Worm (Caenorhabditis elegans): ENCODE data around the gene Y39B6A.43.
A peak's percentile ranks its signal among the peaks of the same experiment; 100 is the strongest.

Y39B6A.43 gene

DNA sequence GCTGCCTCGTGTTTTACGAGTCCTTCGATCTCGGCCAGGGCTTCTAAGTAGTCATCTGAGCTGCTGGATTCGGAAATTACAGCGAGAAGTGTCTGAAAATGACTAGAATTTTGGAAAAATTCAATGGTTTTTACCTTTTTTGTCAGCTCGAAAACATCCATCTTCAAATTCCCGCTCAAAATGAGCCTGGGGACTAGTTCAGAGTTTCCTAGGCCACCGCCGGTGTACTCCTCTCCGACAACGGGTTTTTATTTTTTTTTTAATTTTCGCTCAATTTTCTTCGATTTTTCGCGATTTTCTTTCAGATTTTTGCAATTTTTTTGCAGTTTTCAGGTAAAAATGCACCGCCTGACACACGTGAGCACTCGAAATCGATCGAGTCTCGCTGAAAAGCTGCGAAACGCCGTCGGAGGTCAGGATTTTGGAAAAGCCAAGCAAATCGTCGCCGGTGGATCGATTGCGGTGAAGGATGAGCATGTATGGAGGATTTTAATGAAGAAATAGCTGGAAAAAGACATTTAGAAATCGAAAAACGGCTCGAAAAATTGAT is 13.4 kb upstream of the Y39B6A.43 start, which contains the start of the genes mrps-35 and sws-1 (continued):
- TF ChIP-seq spr-1 (tag; optimal IDR thresholded peaks at IDR 0.05): no peak
- no peak for TF ChIP-seq daf-12 (tag; optimal IDR thresholded peaks at IDR 0.05)

- TF ChIP-seq F26F4.8 (GFP tag; conservative IDR thresholded peaks at IDR 0.05) (0 out of 2 replicates have a peak, but pooled peaks have one; percentile 36), tra-1 (GFP tag; IDR thresholded peaks at IDR 0.05) (0 out of 2 replicates have a peak, but pooled peaks have one; percentile 38), mxl-2 (GFP tag; conservative IDR thresholded peaks at IDR 0.05) (0 out of 2 replicates have a peak, but pooled peaks have one; percentile 7)
These were observed 12.5 kb upstream of the Y39B6A.43 start for ce11 chrV:18980091-18980490.

DNA sequence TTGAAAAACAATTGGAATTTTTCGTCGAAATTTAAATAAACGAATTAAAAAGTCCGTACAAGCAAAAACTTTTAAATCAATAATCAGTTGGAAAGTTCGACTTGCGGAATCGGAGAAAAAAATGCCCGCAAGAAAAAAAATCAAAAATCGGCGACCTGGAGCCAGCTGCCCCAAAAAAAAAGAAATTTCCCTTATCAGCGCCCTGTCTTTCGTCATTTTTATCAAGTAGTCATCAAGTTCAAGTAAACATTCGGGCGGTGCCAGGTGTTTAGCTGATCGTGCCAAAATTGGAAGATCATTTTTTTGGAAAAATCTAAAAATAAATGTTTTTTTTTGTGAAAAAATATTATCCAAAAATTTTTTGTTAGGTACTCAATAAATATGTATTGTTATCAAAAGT is 10.7 kb upstream of the Y39B6A.43 start:
- no peak for TF ChIP-seq duxl-1 (tag; optimal IDR thresholded peaks at IDR 0.05; ENCODE audit: poor library complexity)
- peak; percentile 45; the same call in 1 of the 2 replicates for TF ChIP-seq dmd-6 (GFP tag; IDR thresholded peaks at IDR 0.05)
- TF ChIP-seq dve-1 (tag; optimal IDR thresholded peaks at IDR 0.05; ENCODE audit: insufficient read depth): peak; percentile 25
- TF ChIP-seq pqm-1 (tag; optimal IDR thresholded peaks at IDR 0.05): peak; percentile 45
- peak; percentile 0 for TF ChIP-seq nhr-28 (tag; optimal IDR thresholded peaks at IDR 0.05)
- no peak for TF ChIP-seq ZK337.2 (GFP tag; IDR thresholded peaks at IDR 0.05)
- TF ChIP-seq daf-16 (GFP tag; optimal IDR thresholded peaks at IDR 0.05): no peak
- peak; percentile 65 for TF ChIP-seq daf-16 (tag; optimal IDR thresholded peaks at IDR 0.05)
- no peak for TF ChIP-seq hmg-1.1 (GFP tag; IDR thresholded peaks at IDR 0.05)
- TF ChIP-seq hlh-11 (tag; optimal IDR thresholded peaks at IDR 0.05): peak; percentile 28

DNA sequence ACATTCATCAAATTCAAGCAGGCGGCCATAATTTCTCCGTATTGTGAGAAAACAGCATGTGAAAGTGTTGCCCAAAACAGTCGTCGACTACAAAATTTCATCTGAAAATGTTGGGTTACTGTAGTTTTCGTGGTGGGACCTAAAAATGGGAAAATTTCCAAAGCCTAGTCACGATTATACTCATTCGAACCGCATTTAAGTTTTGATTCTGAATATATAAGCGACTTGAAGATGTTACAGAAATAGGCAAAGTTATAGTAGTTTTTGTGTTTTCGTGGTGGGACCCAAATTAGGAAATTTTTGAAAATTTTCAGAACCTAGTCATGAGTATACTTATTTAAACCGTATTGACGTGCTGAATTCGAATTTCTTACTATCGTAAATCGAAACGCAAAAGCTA is 10.2 kb upstream of the Y39B6A.43 start, which contains the start of gene Y39B6A.41:
Y39B6A.41 (minus strand) TSS at position 101 of the 400 bp plus-strand sequence.
- TF ChIP-seq aha-1 (tag): no peak
- TF ChIP-seq zip-11 (GFP tag; IDR thresholded peaks at IDR 0.05): no peak
- TF ChIP-seq hif-1 (tag; optimal IDR thresholded peaks at IDR 0.05): no peak
- TF ChIP-seq nhr-237 (tag; optimal IDR thresholded peaks at IDR 0.05): no peak
- TF ChIP-seq zfp-2 (tag; optimal IDR thresholded peaks at IDR 0.05): no peak
- no peak for TF ChIP-seq vab-7 (GFP tag; IDR thresholded peaks at IDR 0.05)
- no peak for TF ChIP-seq ceh-82 (tag; optimal IDR thresholded peaks at IDR 0.05)
- TF ChIP-seq ceh-28 (tag; optimal IDR thresholded peaks at IDR 0.05): no peak

ce11 chrV:18976539-18976938 is 8.9 kb upstream of the Y39B6A.43 start:
- no peak for TF ChIP-seq daf-19 (GFP tag; conservative IDR thresholded peaks at IDR 0.05)
- TF ChIP-seq lim-7 (GFP tag; IDR thresholded peaks at IDR 0.05): no peak
- TF ChIP-seq dmd-6 (GFP tag; IDR thresholded peaks at IDR 0.05): no peak
- TF ChIP-seq T26A8.4 (GFP tag; IDR thresholded peaks at IDR 0.05): no peak
- TF ChIP-seq php-3 (GFP tag; IDR thresholded peaks at IDR 0.05): no peak
- no peak for TF ChIP-seq nhr-237 (tag; optimal IDR thresholded peaks at IDR 0.05)
- TF ChIP-seq lin-13 (GFP tag; optimal IDR thresholded peaks at IDR 0.05): no peak
- TF ChIP-seq D1046.2 (GFP tag; IDR thresholded peaks at IDR 0.05): no peak
- no peak for TF ChIP-seq daf-16 (GFP tag; optimal IDR thresholded peaks at IDR 0.05)
- TF ChIP-seq daf-16 (tag; optimal IDR thresholded peaks at IDR 0.05): peak; percentile 61

ce11 chrV:18969590-18970105 is 2.0 kb upstream of the Y39B6A.43 start, which contains the start of gene Y39B6A.42:
Y39B6A.42 (minus strand) TSS chrV:18969640.
- no peak for TF ChIP-seq nhr-28 (tag; optimal IDR thresholded peaks at IDR 0.05)
- no peak for TF ChIP-seq ZK337.2 (GFP tag; IDR thresholded peaks at IDR 0.05)
- no peak for TF ChIP-seq ztf-7 (tag; optimal IDR thresholded peaks at IDR 0.05)
- peak; percentile 13 for TF ChIP-seq F49E8.2 (tag; optimal IDR thresholded peaks at IDR 0.05; ENCODE audit: borderline replicate concordance)
- TF ChIP-seq lin-38 (GFP tag; IDR thresholded peaks at IDR 0.05): peak; percentile 37; the same call in 1 of the 2 replicates
- no peak for TF ChIP-seq spr-1 (tag; optimal IDR thresholded peaks at IDR 0.05)
- no peak for TF ChIP-seq pha-4 (GFP tag; IDR thresholded peaks at IDR 0.05)
- TF ChIP-seq pha-4 (tag; optimal IDR thresholded peaks at IDR 0.05): no peak

All from whole organism, L4 larva.